Fruit fly (Drosophila melanogaster) Kc167 (cell line): ENCODE measurements around the gene flr.

Source experiments
- Myc ChIP-seq: fragments of >200 bp; optimal IDR thresholded peaks from 2 replicates; lab custom pipeline; 2017; ENCODE audit warnings: missing external identifiers
- Sin3A ChIP-seq: fragments of >200 bp; optimal IDR thresholded peaks from 2 replicates; lab custom pipeline; 2018; ENCODE audit warnings: missing external identifiers
- h ChIP-seq: fragments of >200 bp; optimal IDR thresholded peaks from 3 replicates; lab custom pipeline; 2018; ENCODE audit warnings: missing external identifiers
- insv ChIP-seq: fragments of >200 bp; optimal IDR thresholded peaks from 3 replicates; lab custom pipeline; 2018; ENCODE audit warnings: missing external identifiers
- psq ChIP-seq: fragments of >200 bp; optimal IDR thresholded peaks from 2 replicates; lab custom pipeline; 2017; ENCODE audit warnings: missing external identifiers
- ttk ChIP-seq: sonication (Bioruptor generic); optimal IDR thresholded peaks from 2 replicates; lab custom pipeline; 2017; ENCODE audit warnings: missing external identifiers

DNA sequence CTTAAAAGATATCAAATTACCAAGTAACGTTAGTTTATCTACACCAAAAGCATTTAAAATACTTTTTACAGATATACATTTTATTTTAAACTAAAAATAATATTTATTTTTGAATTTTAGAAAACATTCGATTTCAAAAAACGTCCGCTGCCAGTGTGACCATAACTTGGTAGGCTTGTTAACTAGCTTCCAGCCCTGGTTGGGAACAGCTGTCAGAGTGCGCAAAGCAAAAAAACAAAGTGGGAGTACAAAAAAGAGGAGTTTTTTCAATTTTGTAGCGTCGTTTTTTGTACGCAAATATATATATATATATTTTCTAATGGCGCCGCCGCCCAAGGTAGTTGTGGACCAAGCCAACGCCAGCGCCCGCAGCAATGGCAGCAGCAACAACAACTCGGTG lies 29.8 kb downstream of the flr start, which contains the start of gene cmb:
- TF ChIP-seq insv, result no peak
- no peak for TF ChIP-seq h (lab: Kevin White, UChicago)
- TF ChIP-seq Myc (lab: Kevin White, UChicago), result no peak
- TF ChIP-seq psq (lab: Kevin White, UChicago), result no peak
- TF ChIP-seq ttk, result no peak
- no peak for TF ChIP-seq Sin3A (lab: Kevin White, UChicago)
